Worm (Caenorhabditis elegans): ENCODE data around the gene cnp-2.
"Not testable (repeated sequence)": the region's sequence is repeated elsewhere in the genome, so short reads cannot be mapped to it uniquely, and the experiment has no call there.

ce11 chrII:12778374-12778773, 17.8 kb downstream of the cnp-2 start:
- peak; percentile 97 for TF ChIP-seq snpc-4 (tag; optimal IDR thresholded peaks at IDR 0.05)
- not testable (repeated sequence) for TF ChIP-seq R02D3.7 (tag; optimal IDR thresholded peaks at IDR 0.05); ama-1 (optimal IDR thresholded peaks at IDR 0.05); blmp-1 (tag; optimal IDR thresholded peaks at IDR 0.05; ENCODE audit: insufficient read depth); nhr-11 (tag; optimal IDR thresholded peaks at IDR 0.05); nhr-21 (tag; optimal IDR thresholded peaks at IDR 0.05); elt-3 (tag; optimal IDR thresholded peaks at IDR 0.05); nhr-12 (tag; optimal IDR thresholded peaks at IDR 0.05); nhr-6 (tag; optimal IDR thresholded peaks at IDR 0.05); nhr-77 (tag; optimal IDR thresholded peaks at IDR 0.05)
- TF ChIP-seq lsy-2 (tag; optimal IDR thresholded peaks at IDR 0.05): peak; percentile 33 to 41

Measured in whole organism, L2 larva.